Fruit fly (Drosophila melanogaster): ENCODE measurements around the gene eIF3d2.

eIF3d2 gene

DNA sequence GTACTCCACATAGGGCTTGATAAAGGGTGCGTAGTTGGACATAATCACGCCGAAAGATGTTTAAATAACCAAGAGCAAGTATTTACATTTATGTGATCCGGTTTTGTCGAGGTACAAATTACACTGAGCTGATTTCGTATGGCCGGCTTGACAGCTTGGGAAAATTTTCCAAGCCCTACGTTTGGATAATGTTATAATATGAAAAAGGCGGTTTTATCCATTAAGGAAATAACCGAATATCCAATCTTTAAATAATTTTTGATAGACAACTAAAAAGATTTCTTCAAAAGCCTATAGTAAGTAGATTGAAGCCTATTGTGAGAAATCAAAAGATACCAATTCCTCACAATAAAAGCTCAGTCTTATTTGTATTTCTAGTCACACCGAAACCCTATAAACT lies at the start of gene eIF3d2, which contains the start of gene CG43450:
eIF3d2 (minus strand) TSS at position 101 of the 400 bp plus-strand sequence.
CG43450 (plus strand) TSS at position 384 of the 400 bp plus-strand sequence.
- no peak for TF ChIP-seq CG17801 (GFP tag; optimal IDR thresholded peaks at IDR 0.05; ENCODE audit: partially characterized antibody)

DNA sequence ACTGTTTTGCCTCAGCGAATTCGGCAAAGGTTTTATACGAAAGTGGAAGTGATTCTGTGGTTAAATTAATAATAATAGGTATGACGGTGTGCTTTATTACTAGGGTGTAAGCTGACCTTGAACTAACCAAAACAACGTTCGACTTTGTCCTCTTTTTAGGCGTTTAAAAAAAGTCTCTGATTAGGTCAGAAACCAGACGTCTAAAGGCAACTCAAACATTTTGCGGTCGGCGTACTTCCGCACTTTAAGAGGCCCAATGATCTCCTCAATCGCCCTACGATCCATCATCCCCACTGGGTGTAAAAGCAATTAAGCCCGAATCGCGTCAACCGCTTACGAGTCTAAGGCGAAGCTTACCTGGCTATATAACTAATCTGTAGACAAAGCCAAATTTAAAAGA lies 44.4 kb upstream of the eIF3d2 start, which contains the start of gene Cyp313a3:
Cyp313a3 (minus strand) TSS at position 101 of the 400 bp plus-strand sequence.
- no peak for TF ChIP-seq CG17801 (GFP tag; optimal IDR thresholded peaks at IDR 0.05; ENCODE audit: partially characterized antibody)

DNA sequence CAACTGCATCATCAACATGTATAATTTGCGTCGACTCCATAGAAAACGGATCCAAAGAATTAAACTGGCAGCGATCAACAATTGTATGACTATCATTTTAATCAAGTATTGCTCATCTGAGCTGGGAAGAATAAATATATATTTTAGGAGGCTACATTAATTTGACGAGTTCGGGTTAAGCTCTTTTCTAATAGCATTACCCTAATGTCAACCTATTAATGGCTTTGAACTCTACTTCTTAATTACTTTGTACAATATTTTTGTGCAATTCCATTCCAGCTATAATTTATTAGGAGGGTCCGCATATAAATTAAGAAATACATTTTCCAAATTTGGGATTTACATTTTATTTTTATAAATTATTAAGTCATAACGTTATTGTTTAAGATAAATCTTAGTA lies 42.0 kb upstream of the eIF3d2 start, which contains the start of gene Cyp313a2:
Cyp313a2 (minus strand) TSS at position 101 of the 400 bp plus-strand sequence.
- TF ChIP-seq CG17801 (GFP tag; optimal IDR thresholded peaks at IDR 0.05; ENCODE audit: partially characterized antibody): no peak

DNA sequence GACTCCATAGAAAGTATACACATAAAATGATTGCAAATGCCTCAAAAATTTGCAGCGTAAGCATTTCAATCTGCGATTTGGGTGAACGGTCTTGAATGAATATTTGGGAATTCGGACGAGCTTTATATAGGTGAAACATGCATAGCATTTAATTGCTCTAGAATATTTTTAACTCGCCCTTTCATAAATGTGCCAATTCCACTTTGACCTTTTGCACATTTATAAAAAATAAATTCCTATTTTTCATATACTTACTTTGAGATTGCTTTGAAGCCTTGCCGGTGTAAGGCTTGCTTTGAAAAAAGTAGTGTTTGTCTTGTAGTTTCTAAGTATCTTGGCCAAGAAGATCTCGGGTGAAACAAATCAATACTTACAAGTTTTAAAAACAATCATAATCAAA lies 39.8 kb upstream of the eIF3d2 start, which contains the start of gene Cyp313a5:
Cyp313a5 (minus strand) TSS at position 101 of the 400 bp plus-strand sequence.
- no peak for TF ChIP-seq CG17801 (GFP tag; optimal IDR thresholded peaks at IDR 0.05; ENCODE audit: partially characterized antibody)

DNA sequence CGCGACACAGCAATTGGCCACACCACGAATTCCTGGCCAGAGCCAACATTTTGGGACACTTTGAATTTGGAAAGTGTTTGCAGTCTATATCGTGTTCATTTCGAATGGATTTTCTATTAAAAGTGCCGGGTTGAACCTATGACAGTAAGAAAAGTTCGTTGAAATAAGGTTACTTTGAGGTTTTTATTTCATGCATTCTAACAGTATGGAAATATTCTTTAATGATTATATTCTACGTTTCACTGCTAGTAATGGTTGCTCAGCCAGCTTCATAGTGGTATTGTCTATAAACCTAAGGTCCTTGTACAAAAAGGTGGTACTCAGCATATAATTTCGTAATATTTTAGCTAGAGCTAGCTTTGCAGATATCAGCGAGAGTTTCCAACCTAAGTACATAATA lies 37.8 kb upstream of the eIF3d2 start, which contains the start of gene Pglym87:
Pglym87 (minus strand) TSS at position 101 of the 400 bp plus-strand sequence.
- no peak for TF ChIP-seq CG17801 (GFP tag; optimal IDR thresholded peaks at IDR 0.05; ENCODE audit: partially characterized antibody)

DNA sequence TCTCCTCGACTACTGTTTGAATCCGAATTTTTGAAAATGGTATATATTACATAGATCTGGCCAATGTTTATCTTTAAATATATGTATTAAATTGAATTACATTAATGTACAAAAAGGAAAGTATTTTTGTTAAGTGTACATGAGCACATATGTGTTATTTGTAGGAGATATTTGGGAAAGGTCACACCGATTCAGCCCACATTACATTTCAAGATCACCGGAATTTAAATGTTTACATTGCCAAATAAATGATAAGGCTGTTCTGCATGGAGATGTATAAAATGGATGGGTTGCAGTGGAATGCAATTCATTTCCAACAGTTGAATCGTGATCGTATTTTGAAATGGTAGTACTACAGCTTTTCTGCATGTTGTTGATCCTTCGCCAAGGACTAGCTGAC lies 34.3 kb upstream of the eIF3d2 start, which contains the start of gene CG3916:
CG3916 (plus strand) TSS at position 301 of the 400 bp plus-strand sequence.
- no peak for TF ChIP-seq CG17801 (GFP tag; optimal IDR thresholded peaks at IDR 0.05; ENCODE audit: partially characterized antibody)

DNA sequence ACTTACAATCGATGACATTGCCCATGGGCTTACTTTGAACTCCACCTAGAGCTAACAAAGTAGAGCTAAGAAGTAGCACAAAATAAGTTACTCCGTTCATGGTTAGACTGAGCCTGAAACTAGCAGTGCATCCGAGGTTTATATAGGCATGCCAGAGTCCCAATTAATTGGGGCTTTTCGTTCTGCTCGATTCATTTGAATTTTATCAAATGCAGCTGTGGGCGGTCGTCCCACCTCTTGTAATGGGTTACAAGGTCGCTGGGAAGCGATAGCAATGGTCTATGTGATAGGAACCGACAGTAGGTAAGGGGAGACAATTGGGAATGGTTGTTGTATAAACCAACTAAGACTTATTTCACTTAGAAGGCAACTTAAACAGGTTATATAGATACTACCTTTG lies 31.4 kb upstream of the eIF3d2 start, which contains the start of gene CG12256:
CG12256 (minus strand) TSS at position 101 of the 400 bp plus-strand sequence.
- no peak for TF ChIP-seq CG17801 (GFP tag; optimal IDR thresholded peaks at IDR 0.05; ENCODE audit: partially characterized antibody)

DNA sequence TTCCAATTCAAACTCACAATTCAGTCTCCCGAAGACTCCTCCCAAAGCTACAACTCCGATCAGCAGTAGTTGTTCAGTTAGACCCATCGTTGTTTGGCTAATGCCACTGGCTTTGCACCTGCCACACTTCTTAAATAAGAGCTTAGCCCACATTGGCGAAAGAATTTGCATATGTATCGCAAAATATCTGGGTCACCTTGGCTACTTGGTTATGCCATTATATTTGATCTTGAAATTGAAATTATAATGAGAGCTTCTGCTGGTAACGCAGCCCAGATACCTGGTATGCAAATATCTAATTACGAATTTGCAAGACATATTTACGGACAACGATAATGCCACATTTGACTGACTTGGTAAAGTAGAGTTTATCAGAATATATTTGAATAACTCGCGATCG lies 30.1 kb upstream of the eIF3d2 start, which contains the start of gene CG17404:
CG17404 (minus strand) TSS at position 101 of the 400 bp plus-strand sequence.
- TF ChIP-seq CG17801 (GFP tag; optimal IDR thresholded peaks at IDR 0.05; ENCODE audit: partially characterized antibody): no peak

DNA sequence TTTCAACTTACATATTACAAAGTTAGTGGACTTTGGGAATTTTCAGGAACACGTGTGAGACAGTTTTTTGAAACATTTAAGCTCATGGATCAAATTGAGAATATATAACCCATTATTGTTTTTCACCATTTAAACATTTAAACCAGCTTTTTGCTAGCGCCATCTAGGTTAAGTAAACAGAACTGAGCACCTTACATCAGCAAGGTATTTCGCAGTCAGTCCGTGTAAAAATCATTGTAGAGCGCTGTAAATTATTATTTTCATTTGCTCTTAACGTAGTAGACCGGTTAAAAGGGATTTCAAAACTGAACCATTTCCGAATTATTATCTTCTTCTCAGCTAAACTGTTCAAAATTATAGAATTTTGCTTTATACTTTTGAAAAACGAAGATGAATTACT lies 27.3 kb upstream of the eIF3d2 start, which contains the start of gene Rsbp15:
Rsbp15 (plus strand) TSS at position 295 of the 400 bp plus-strand sequence.
- no peak for TF ChIP-seq CG17801 (GFP tag; optimal IDR thresholded peaks at IDR 0.05; ENCODE audit: partially characterized antibody)

DNA sequence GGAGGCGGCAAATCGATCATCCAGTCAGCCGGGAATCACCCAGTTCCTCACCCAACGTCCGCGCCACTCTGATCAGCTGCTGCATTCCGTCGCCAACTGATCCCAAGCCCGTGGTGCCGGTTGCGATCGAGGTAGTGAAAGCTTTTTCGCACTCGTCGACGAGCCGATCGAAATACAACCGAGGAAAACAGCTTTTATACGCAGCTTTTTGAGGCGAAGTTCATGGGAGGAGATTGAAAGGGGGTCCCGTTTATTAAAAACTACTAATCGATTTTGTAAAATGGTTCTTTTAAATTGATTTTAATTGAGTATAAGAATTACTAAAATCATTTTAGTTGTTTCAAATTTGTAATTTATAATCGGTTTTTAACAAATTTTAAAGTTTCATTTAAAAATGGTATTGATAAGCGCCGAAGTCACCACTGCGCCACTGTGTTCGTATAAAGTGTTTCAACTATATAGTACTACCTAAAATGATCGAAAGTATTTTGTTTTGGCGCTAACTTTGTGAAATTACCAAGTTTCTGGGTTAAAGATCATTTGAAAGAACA lies 26.6 kb upstream of the eIF3d2 start, which contains the start of gene CG4860:
CG4860 (minus strand) TSS at position 99 of the 551 bp plus-strand sequence.
- TF ChIP-seq CG17801 (GFP tag; optimal IDR thresholded peaks at IDR 0.05; ENCODE audit: partially characterized antibody): peak; percentile 80

DNA sequence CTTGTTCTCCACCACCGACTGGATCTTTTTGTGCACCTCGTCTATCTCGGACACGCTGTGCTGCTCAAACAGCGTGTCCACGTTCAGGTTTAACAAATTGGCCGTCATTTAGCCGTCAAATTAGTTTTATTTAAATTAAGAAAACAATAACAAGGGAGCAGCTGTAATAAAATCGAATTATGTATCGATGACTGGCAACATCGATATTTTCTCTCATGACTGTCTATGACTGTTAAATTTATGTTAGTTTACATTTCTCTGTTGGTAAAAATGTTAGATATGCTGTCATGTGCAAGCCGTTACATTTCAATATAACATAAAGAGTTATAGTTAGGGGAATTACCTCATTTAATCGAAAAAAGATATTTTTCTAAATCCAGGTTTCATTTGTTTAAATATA lies 24.7 kb upstream of the eIF3d2 start, which contains the start of gene Cog1:
Cog1 (minus strand) TSS at position 190 of the 400 bp plus-strand sequence.
- no peak for TF ChIP-seq CG17801 (GFP tag; optimal IDR thresholded peaks at IDR 0.05; ENCODE audit: partially characterized antibody)

DNA sequence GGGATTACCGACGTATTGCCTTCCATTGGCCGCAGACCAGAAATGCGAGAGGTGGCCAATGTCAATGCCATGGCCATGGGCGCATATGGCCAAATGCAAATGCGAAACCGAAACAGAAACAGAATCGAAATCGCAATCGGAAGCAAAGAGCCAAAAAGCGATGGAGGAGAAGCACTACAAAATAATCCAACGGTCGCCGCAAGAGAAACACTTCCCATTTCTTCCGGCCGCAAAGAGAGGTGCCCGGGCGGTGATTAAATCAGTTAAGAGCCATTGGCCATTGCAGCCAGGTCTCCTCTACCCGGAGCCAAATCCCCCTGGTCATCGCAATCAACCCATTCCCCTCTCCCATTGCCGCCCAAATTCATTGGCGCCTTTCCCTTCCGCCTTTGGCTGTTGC lies 19.4 kb upstream of the eIF3d2 start, which contains the start of gene CG14742:
CG14742 (plus strand) TSS at position 301 of the 400 bp plus-strand sequence.
- TF ChIP-seq CG17801 (GFP tag; optimal IDR thresholded peaks at IDR 0.05; ENCODE audit: partially characterized antibody): no peak

DNA sequence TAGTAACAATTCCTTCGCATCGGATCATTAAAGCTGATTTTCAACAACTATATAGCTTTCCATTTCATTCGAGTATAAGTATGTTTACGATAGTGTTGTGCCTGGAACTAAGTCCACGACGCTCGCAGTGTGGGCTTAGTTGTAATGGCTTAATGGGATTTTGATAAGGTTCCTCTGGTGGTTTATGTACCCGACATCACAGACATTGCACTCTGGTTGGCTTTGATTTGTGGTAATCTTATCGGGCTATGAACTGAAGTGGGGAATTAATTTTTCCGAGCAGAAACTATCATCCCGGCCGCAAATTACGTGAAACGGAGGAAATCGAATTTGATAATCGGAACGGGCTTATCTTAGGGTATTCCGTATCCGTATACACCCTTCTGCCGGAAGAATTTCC lies 16.7 kb upstream of the eIF3d2 start:
- TF ChIP-seq CG17801 (GFP tag; optimal IDR thresholded peaks at IDR 0.05; ENCODE audit: partially characterized antibody): no peak

DNA sequence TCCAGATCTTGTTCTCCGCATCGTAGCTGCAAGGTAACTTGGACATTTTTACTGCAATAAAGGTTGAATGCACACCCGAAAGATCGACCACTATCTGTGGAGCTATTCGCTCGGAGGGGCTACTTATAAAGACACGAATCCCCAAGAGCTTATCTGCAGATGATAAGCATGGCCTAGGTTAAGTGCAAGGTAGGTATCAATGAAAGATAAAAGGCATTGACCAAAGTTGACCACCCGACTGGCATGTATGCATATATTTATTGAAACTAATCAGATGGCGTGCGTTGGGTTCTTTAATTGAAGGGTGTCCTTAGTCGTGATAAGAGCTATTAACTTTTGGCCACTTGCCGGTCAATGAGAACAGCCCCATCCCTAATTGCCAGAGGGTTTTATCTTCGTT lies 15.4 kb upstream of the eIF3d2 start, which contains the start of gene CG4830:
CG4830 (minus strand) TSS at position 101 of the 400 bp plus-strand sequence.
- no peak for TF ChIP-seq CG17801 (GFP tag; optimal IDR thresholded peaks at IDR 0.05; ENCODE audit: partially characterized antibody)

DNA sequence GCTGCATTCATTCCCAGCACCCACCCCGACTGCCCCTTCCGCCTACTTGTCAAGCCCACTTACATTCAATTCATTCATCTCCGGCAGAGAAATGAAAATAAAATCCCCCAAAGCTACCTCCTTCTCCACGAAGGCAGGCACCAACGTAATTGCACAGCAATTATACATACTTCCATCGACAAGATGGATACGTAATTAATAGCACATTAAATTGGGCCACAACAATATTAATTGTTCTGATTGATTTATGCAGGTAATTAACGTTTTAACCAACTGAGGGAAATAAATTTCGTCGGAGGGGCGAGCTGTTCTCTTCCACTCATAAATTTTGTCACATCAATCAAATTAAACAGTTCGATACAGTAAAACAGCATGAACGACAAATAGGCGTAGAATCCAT lies 2.8 kb upstream of the eIF3d2 start, which contains the start of gene Adk1:
Adk1 (plus strand) TSS at position 301 of the 400 bp plus-strand sequence.
- TF ChIP-seq CG17801 (GFP tag; optimal IDR thresholded peaks at IDR 0.05; ENCODE audit: partially characterized antibody): no peak

DNA sequence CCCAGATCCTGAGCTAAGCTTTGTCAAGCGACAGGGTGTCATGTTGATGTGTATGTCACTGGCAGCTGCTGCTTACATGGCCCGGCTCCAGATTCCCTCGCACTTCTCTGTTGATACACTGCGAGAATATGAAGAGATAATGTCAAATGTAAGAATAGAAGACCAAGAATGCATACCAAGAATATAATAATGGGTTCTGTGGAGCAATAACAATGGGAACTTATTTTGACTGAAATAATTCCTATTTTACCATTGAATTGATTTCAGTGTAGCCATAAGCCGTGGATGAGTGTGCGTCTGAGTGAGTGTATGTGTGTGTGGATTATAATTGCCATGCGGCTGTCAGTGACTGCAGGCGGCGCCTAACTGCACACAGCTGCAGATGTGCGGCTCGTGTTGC lies 1.3 kb upstream of the eIF3d2 start:
- no peak for TF ChIP-seq CG17801 (GFP tag; optimal IDR thresholded peaks at IDR 0.05; ENCODE audit: partially characterized antibody)

Measured in ovary, adult (tissue).